Worm (Caenorhabditis elegans): Measurements from ENCODE around the gene acr-16.

acr-16 gene

ce11 chrV:8552460-8552859 is 8.6 kb upstream of the acr-16 start, which contains the start of gene acr-15:
Gene acr-15, plus strand, starts transcription at chrV:8552695.
- TF ChIP-seq nfya-1 (tag; optimal IDR thresholded peaks at IDR 0.05) = no peak
- no peak for TF ChIP-seq elt-4 (tag; optimal IDR thresholded peaks at IDR 0.05)
- no peak for TF ChIP-seq T23F11.4 (GFP tag; optimal IDR thresholded peaks at IDR 0.05)
- no peak for TF ChIP-seq pha-2 (tag; optimal IDR thresholded peaks at IDR 0.05)
- no peak for TF ChIP-seq lim-6 (tag; optimal IDR thresholded peaks at IDR 0.05)
- no peak for TF ChIP-seq mec-3 (tag; optimal IDR thresholded peaks at IDR 0.05; ENCODE audit: borderline replicate concordance)
- no peak for TF ChIP-seq ceh-6 (GFP tag; optimal IDR thresholded peaks at IDR 0.05)
- no peak for TF ChIP-seq ttx-3 (tag; optimal IDR thresholded peaks at IDR 0.05)
- TF ChIP-seq dmd-4 (tag; optimal IDR thresholded peaks at IDR 0.05; ENCODE audit: borderline replicate concordance) = no peak
- TF ChIP-seq pqm-1 (tag; optimal IDR thresholded peaks at IDR 0.05) = no peak

DNA sequence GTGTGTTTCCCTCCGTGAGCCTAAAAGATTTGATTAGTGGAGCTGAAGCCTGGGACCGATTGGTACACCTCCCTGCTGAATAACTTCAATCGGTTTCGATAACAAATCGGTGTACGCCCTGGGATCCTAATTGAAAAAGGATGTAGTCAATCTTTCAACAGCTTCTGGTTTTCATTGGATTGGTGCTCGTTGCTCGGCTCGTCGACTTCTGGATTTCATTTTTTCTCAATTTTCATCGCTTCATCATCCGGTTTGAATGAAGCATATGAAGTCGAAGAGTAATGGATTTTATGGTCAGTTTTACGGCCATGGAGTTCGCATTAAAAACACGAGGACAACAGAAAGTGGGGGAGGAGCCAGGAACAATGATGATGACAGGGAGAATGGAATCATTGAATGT is 5.1 kb upstream of the acr-16 start:
- no peak for TF ChIP-seq madf-2 (tag; optimal IDR thresholded peaks at IDR 0.05)
- peak; percentile 24 for TF ChIP-seq unc-42 (tag; optimal IDR thresholded peaks at IDR 0.05)

DNA sequence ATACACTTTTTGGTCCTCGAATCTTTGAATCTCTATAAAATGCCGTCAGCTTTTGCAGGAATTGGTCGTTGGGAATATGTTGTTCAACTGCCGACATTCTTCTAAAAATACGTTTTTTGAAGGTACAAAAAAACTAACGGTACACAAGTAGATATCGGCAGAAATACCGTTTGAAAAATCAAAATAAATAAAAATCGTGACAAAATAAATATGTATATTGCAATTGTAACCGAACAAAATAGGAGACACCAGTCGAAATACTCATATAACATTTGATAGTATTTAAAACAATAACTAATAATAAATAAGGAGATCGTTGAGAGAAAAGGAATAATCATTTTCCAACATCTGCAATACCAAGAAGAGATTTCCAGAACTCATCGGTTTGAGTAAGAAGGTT is 4.1 kb downstream of the acr-16 start, which contains the start of gene F25G6.8:
F25G6.8 (minus strand) TSS at position 101 of the 400 bp plus-strand sequence.
- TF ChIP-seq K09A11.1 (tag; optimal IDR thresholded peaks at IDR 0.05; ENCODE audit: insufficient read depth) = no peak
- TF ChIP-seq npax-4 (tag; optimal IDR thresholded peaks at IDR 0.05) = no peak
- no peak for TF ChIP-seq pax-1 (tag; optimal IDR thresholded peaks at IDR 0.05)
- no peak for TF ChIP-seq ceh-6 (GFP tag; optimal IDR thresholded peaks at IDR 0.05)
- TF ChIP-seq ahr-1 (tag; optimal IDR thresholded peaks at IDR 0.05) = no peak
- TF ChIP-seq che-1 (tag; optimal IDR thresholded peaks at IDR 0.05) = no peak
- no peak for TF ChIP-seq fax-1 (tag; optimal IDR thresholded peaks at IDR 0.05)
- no peak for TF ChIP-seq Y22D7AL.16 (tag; optimal IDR thresholded peaks at IDR 0.05)

- no peak for TF ChIP-seq gmeb-2 (tag; optimal IDR thresholded peaks at IDR 0.05)
- no peak for TF ChIP-seq ceh-45 (GFP tag; IDR thresholded peaks at IDR 0.05)
- TF ChIP-seq K02D7.2 (tag; optimal IDR thresholded peaks at IDR 0.05) = no peak
- no peak for TF ChIP-seq ceh-34 (tag; optimal IDR thresholded peaks at IDR 0.05)
- no peak for TF ChIP-seq F13H6.1 (tag; optimal IDR thresholded peaks at IDR 0.05)
- no peak for TF ChIP-seq fax-1 (tag; optimal IDR thresholded peaks at IDR 0.05)
- no peak for TF ChIP-seq npax-4 (tag; optimal IDR thresholded peaks at IDR 0.05)
- no peak for TF ChIP-seq pros-1 (tag; optimal IDR thresholded peaks at IDR 0.05)
- TF ChIP-seq unc-42 (tag; optimal IDR thresholded peaks at IDR 0.05) = no peak
- no peak for TF ChIP-seq lim-6 (tag; optimal IDR thresholded peaks at IDR 0.05)
- no peak for TF ChIP-seq rnt-1 (tag; optimal IDR thresholded peaks at IDR 0.05)
- no peak for TF ChIP-seq sox-2 (GFP tag; IDR thresholded peaks at IDR 0.05)
- no peak for TF ChIP-seq eyg-1 (tag; optimal IDR thresholded peaks at IDR 0.05)
- no peak for TF ChIP-seq hlh-30 (tag; optimal IDR thresholded peaks at IDR 0.05; ENCODE audit: insufficient read depth)
- TF ChIP-seq ama-1 (optimal IDR thresholded peaks at IDR 0.05) = no peak
- no peak for TF ChIP-seq odd-2 (tag; optimal IDR thresholded peaks at IDR 0.05)
- no peak for TF ChIP-seq pag-3 (tag; optimal IDR thresholded peaks at IDR 0.05; ENCODE audit: borderline replicate concordance)
- no peak for TF ChIP-seq lin-11 (tag; optimal IDR thresholded peaks at IDR 0.05)
- TF ChIP-seq syd-9 (tag; optimal IDR thresholded peaks at IDR 0.05) = no peak
These were observed 8.2 kb downstream of the acr-16 start for ce11 chrV:8569172-8569571.

ce11 chrV:8569841-8570361 is 8.9 kb downstream of the acr-16 start, which contains the start of the genes F25G6.9 and symk-1:
Gene F25G6.9, minus strand, starts transcription at chrV:8570000.
Gene symk-1, plus strand, starts transcription at chrV:8570311.
- TF ChIP-seq hlh-8 (tag; optimal IDR thresholded peaks at IDR 0.05) (no peak), ceh-14 (tag; optimal IDR thresholded peaks at IDR 0.05) (peak; percentile 12), nfya-1 (tag; optimal IDR thresholded peaks at IDR 0.05) (peak; percentile 40), ceh-30 (tag; optimal IDR thresholded peaks at IDR 0.05) (no peak), mec-3 (tag; optimal IDR thresholded peaks at IDR 0.05; ENCODE audit: borderline replicate concordance) (no peak), pros-1 (tag; optimal IDR thresholded peaks at IDR 0.05) (no peak), ceh-18 (tag; optimal IDR thresholded peaks at IDR 0.05) (no peak), fax-1 (tag; optimal IDR thresholded peaks at IDR 0.05) (no peak), ztf-16 (tag; optimal IDR thresholded peaks at IDR 0.05) (no peak), pag-3 (tag; optimal IDR thresholded peaks at IDR 0.05; ENCODE audit: borderline replicate concordance) (no peak)

Data from whole organism, late embryonic.